Worm (Caenorhabditis elegans): ENCODE measurements around the gene gln-3.

gln-3 gene

DNA sequence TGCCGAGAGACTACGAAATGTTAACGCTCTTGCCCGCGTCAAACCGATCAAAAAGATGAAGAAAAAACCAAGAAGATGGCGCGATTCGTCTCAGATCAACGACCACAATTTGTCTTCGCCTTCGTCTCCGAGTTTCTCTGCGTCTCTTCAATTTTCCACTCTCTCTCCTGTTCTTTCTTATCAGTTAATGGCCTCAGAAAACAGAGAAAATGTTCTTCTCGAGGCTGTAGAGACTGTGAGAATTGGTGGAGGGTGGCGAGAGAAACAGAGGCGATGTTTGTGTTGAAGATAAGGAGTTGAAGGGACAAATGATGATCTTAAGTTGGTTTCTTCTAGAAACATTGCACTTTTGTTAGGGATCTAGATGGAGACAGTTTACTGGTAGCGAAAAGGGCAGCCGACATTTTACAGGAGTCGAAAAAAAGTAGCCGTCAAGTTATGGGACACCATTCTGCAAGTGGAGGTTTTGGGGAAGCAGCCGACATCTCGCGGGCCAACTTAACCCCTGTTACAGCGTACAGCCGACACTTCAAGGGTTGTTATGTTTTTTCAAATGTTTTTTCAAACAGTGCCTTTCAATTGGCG is 10.5 kb upstream of the gln-3 start (continued):
- TF ChIP-seq ceh-82 (tag; optimal IDR thresholded peaks at IDR 0.05) (peak in 2 of 3 experiments; percentile 7 to 20), xbp-1 (tag; optimal IDR thresholded peaks at IDR 0.05) (peak; percentile 37), pqm-1 (tag; optimal IDR thresholded peaks at IDR 0.05) (no peak), lsy-2 (tag; optimal IDR thresholded peaks at IDR 0.05) (peak; percentile 48 to 66), pag-3 (tag; optimal IDR thresholded peaks at IDR 0.05; ENCODE audit: borderline replicate concordance, insufficient read depth) (peak; percentile 50), lin-13 (GFP tag; optimal IDR thresholded peaks at IDR 0.05) (no peak), lir-3 (tag; optimal IDR thresholded peaks at IDR 0.05; ENCODE audit: poor library complexity) (no peak), efl-3 (GFP tag; optimal IDR thresholded peaks at IDR 0.05) (no peak), lin-15B (tag; optimal IDR thresholded peaks at IDR 0.05) (no peak), elt-3 (tag; optimal IDR thresholded peaks at IDR 0.05) (peak; percentile 62 to 96 (median 91)), sup-37 (GFP tag; optimal IDR thresholded peaks at IDR 0.05) (no peak), fkh-4 (tag; optimal IDR thresholded peaks at IDR 0.05; ENCODE audit: borderline replicate concordance) (no peak), elt-2 (tag; optimal IDR thresholded peaks at IDR 0.05) (peak; percentile 97), unc-30 (tag; optimal IDR thresholded peaks at IDR 0.05) (no peak), lin-39 (tag; optimal IDR thresholded peaks at IDR 0.05) (no peak), hlh-17 (GFP tag; optimal IDR thresholded peaks at IDR 0.05; ENCODE audit: borderline replicate concordance) (no peak), lin-14 (GFP tag; optimal IDR thresholded peaks at IDR 0.05) (peak; percentile 92)

ce11 chrIV:16178433-16178832 is 8.0 kb upstream of the gln-3 start:
- TF ChIP-seq nhr-90 (tag; optimal IDR thresholded peaks at IDR 0.05; ENCODE audit: poor library complexity) (peak; percentile 21), mdl-1 (tag; optimal IDR thresholded peaks at IDR 0.05) (peak in 1 of 2 experiments; percentile 65), ceh-8 (GFP tag; optimal IDR thresholded peaks at IDR 0.05) (no peak), xbp-1 (tag; optimal IDR thresholded peaks at IDR 0.05) (no peak), C16A3.4 (tag; optimal IDR thresholded peaks at IDR 0.05) (no peak), rnt-1 (tag; optimal IDR thresholded peaks at IDR 0.05) (no peak), ceh-63 (GFP tag; optimal IDR thresholded peaks at IDR 0.05) (no peak), nhr-20 (tag; optimal IDR thresholded peaks at IDR 0.05) (peak; percentile 67), ceh-90 (tag; optimal IDR thresholded peaks at IDR 0.05) (no peak), ces-1 (GFP tag; optimal IDR thresholded peaks at IDR 0.05) (no peak), unc-62 (GFP tag; optimal IDR thresholded peaks at IDR 0.05) (no peak), ceh-82 (tag; optimal IDR thresholded peaks at IDR 0.05) (no peak), lin-13 (GFP tag; optimal IDR thresholded peaks at IDR 0.05) (no peak), snu-23 (GFP tag; optimal IDR thresholded peaks at IDR 0.05) (no peak), hlh-4 (tag; optimal IDR thresholded peaks at IDR 0.05) (no peak), lin-14 (GFP tag; optimal IDR thresholded peaks at IDR 0.05) (peak; percentile 25), blmp-1 (tag; optimal IDR thresholded peaks at IDR 0.05) (peak; percentile 72), elt-3 (tag; optimal IDR thresholded peaks at IDR 0.05) (peak in 2 of 6 experiments; percentile 6 to 82), nhr-71 (tag; optimal IDR thresholded peaks at IDR 0.05) (peak; percentile 14), efl-1 (optimal IDR thresholded peaks at IDR 0.05) (no peak), efl-1 (GFP tag; optimal IDR thresholded peaks at IDR 0.05 in 1 of 2) (peak in 1 of 2 experiments; percentile 64), elt-2 (tag; optimal IDR thresholded peaks at IDR 0.05) (peak; percentile 84), lsy-2 (tag; optimal IDR thresholded peaks at IDR 0.05) (peak in 1 of 2 experiments; percentile 24), pag-3 (tag; optimal IDR thresholded peaks at IDR 0.05; ENCODE audit: borderline replicate concordance, insufficient read depth) (no peak), lin-35 (GFP tag; optimal IDR thresholded peaks at IDR 0.05) (peak in 1 of 2 experiments; percentile 23), egl-13 (tag; optimal IDR thresholded peaks at IDR 0.05) (no peak)

DNA sequence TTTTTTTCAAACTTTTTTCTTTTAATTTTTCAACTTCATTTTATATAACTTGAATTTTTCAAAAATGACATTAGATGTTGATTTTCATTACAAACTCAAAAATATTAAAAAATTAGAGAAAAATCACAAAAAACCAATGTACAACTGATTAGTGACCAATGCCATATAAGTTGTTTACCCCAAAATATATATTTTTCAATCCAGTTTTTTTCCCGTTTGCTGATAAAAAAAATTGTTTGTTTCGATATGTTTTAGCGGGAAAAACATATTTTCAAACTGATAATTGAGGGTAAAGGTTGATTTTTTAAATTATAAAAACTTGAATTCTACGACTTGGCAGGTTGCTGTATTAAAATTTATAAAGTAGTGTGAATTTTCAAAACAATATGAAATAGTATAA is 6.3 kb upstream of the gln-3 start:
- TF ChIP-seq mef-2 (tag; optimal IDR thresholded peaks at IDR 0.05) (no peak), elt-2 (tag; optimal IDR thresholded peaks at IDR 0.05) (peak; percentile 18), efl-1 (optimal IDR thresholded peaks at IDR 0.05) (no peak), efl-1 (GFP tag; optimal IDR thresholded peaks at IDR 0.05 in 1 of 2) (peak in 1 of 2 experiments; percentile 3)
